Worm (Caenorhabditis elegans): ENCODE results near the gene F23B12.7.

- peak; percentile 54 for TF ChIP-seq nhr-25 (tag; optimal IDR thresholded peaks at IDR 0.05)
- no peak for TF ChIP-seq nfya-1 (tag; optimal IDR thresholded peaks at IDR 0.05; ENCODE audit: insufficient read depth)
- TF ChIP-seq mdl-1 (tag; optimal IDR thresholded peaks at IDR 0.05), result no peak
- no peak for TF ChIP-seq nhr-237 (tag; optimal IDR thresholded peaks at IDR 0.05)
- no peak for TF ChIP-seq nhr-28 (tag; optimal IDR thresholded peaks at IDR 0.05)
- TF ChIP-seq nhr-12 (tag; optimal IDR thresholded peaks at IDR 0.05), result no peak
- TF ChIP-seq eor-1 (tag; optimal IDR thresholded peaks at IDR 0.05), result no peak
- no peak for TF ChIP-seq lin-15B (tag; optimal IDR thresholded peaks at IDR 0.05)
- no peak for TF ChIP-seq nhr-23 (tag; optimal IDR thresholded peaks at IDR 0.05)
- no peak for TF ChIP-seq elt-1 (tag; optimal IDR thresholded peaks at IDR 0.05)
- no peak for TF ChIP-seq nhr-76 (tag; optimal IDR thresholded peaks at IDR 0.05)
- no peak for TF ChIP-seq elt-3 (tag; optimal IDR thresholded peaks at IDR 0.05)
- no peak for TF ChIP-seq ceh-9 (tag; optimal IDR thresholded peaks at IDR 0.05)
- TF ChIP-seq mml-1 (tag; optimal IDR thresholded peaks at IDR 0.05), result no peak
Measured at ce11 chrV:14468196-14468874, 18.8 kb downstream of the F23B12.7 start, which contains the start of gene srz-97.
